Worm (Caenorhabditis elegans): ENCODE data around the gene magu-4.

The magu-4 gene

ce11 chrIV:10053550-10053949 is 44.0 kb downstream of the magu-4 start, which contains the start of gene srv-12:
Gene srv-12 (minus strand): TSS chrIV:10053650.
- no peak for TF ChIP-seq unc-62 (GFP tag; optimal IDR thresholded peaks at IDR 0.05)

ce11 chrIV:10056138-10056537 is 46.6 kb downstream of the magu-4 start, which contains the start of gene T04B2.7:
Gene T04B2.7 (minus strand): TSS chrIV:10056238.
- TF ChIP-seq unc-62 (GFP tag; optimal IDR thresholded peaks at IDR 0.05): no peak

ce11 chrIV:10059175-10059574 is 49.6 kb downstream of the magu-4 start:
- no peak for TF ChIP-seq unc-62 (GFP tag; optimal IDR thresholded peaks at IDR 0.05)

ce11 chrIV:10060795-10061194 is 51.2 kb downstream of the magu-4 start:
- TF ChIP-seq unc-62 (GFP tag; optimal IDR thresholded peaks at IDR 0.05): no peak

- no peak for TF ChIP-seq unc-62 (GFP tag; optimal IDR thresholded peaks at IDR 0.05)
These were observed 53.2 kb downstream of the magu-4 start, which contains the start of gene ipla-7 for ce11 chrIV:10062728-10063127. Gene ipla-7 (minus strand): TSS chrIV:10062849.

Data from whole organism, dauer.